Worm (Caenorhabditis elegans) whole organism, midembryonic: ENCODE data around the gene T22E5.6.

ENCODE experiments used
- T22C8.4 ChIP-seq: fragments of 200-800 bp; sonication (Bioruptor generic); IDR thresholded peaks from 2 replicates; pipeline ENCODE4 v1.3.6; 2022; ENCODE audit warnings: missing genetic modification characterization, missing compliant biosample characterization
- cog-1 ChIP-seq: sonication (generic microtip); optimal IDR thresholded peaks from 2 replicates; lab custom pipeline; 2016; ENCODE audit warnings: missing genetic modification characterization, missing compliant biosample characterization
- flt-1 ChIP-seq: fragments of 200-800 bp; sonication (Bioruptor generic); IDR thresholded peaks from 2 replicates; pipeline ENCODE4 v1.3.6; 2022; ENCODE audit warnings: missing genetic modification characterization, missing compliant biosample characterization
- klf-2 ChIP-seq: fragments of 200-800 bp; sonication (Bioruptor generic); conservative IDR thresholded peaks from 2 replicates; pipeline ENCODE4 v1.3.6; 2022; ENCODE audit warnings: missing genetic modification reagents, missing genetic modification characterization, missing compliant biosample characterization
- med-1 ChIP-seq: sonication (generic microtip); optimal IDR thresholded peaks from 2 replicates; lab custom pipeline; 2017; ENCODE audit warnings: missing genetic modification characterization, mild to moderate bottlenecking, missing compliant biosample characterization, antibody characterized with exemption, missing genetic modification reagents; ENCODE audit not compliant: insufficient read depth
- ref-1 ChIP-seq: fragments of 200-800 bp; sonication (Bioruptor generic); conservative IDR thresholded peaks from 2 replicates; pipeline ENCODE4 v1.3.6; 2022; ENCODE audit warnings: missing genetic modification reagents, missing genetic modification characterization, missing compliant biosample characterization
- tab-1 ChIP-seq: fragments of 200-800 bp; sonication (Bioruptor generic); IDR thresholded peaks from 2 replicates; pipeline ENCODE4 v1.3.6; 2022; ENCODE audit warnings: missing genetic modification characterization, missing compliant biosample characterization
- ztf-23 ChIP-seq: fragments of 200-800 bp; sonication (Bioruptor generic); IDR thresholded peaks from 2 replicates; pipeline ENCODE4 v1.3.6; 2022; ENCODE audit warnings: missing genetic modification reagents, missing genetic modification characterization, missing compliant biosample characterization
- ztf-29 ChIP-seq: fragments of 200-800 bp; sonication (Bioruptor generic); IDR thresholded peaks from 2 replicates; pipeline ENCODE4 v1.3.6; 2022; ENCODE audit warnings: missing genetic modification reagents, missing genetic modification characterization, missing compliant biosample characterization

- no peak for TF ChIP-seq klf-2
- no peak for TF ChIP-seq med-1 (GFP tag; lab: Kevin White, UChicago)
- TF ChIP-seq T22C8.4: no peak
- TF ChIP-seq cog-1 (tag; lab: Kevin White, UChicago): no peak
- no peak for TF ChIP-seq flt-1
- TF ChIP-seq tab-1 (GFP tag; lab: Robert Waterston, UW): no peak
- no peak for TF ChIP-seq ztf-23
- no peak for TF ChIP-seq ztf-29 (GFP tag; lab: Robert Waterston, UW)
- TF ChIP-seq ref-1 (GFP tag; lab: Robert Waterston, UW): no peak
Observed at ce11 chrX:6440464-6440863, 24.3 kb upstream of the T22E5.6 start, which contains the start of gene K10C2.14.
